Fruit fly (Drosophila melanogaster) whole organism: ENCODE data around the gene cmpy.

Source experiments
- EcR ChIP-seq, 2 experiments: fragments of >200 bp; optimal IDR thresholded peaks; 2 replicates each; lab custom pipeline; 2017; ENCODE audit warnings: missing biosample characterization in 2 of 2, missing genetic modification characterization in 2 of 2, missing genetic modification reagents in 2 of 2
- pan ChIP-seq: fragments of >200 bp; optimal IDR thresholded peaks from 2 replicates; lab custom pipeline; 2017
- psq ChIP-seq: fragments of >200 bp; optimal IDR thresholded peaks from 2 replicates; lab custom pipeline; 2017

DNA sequence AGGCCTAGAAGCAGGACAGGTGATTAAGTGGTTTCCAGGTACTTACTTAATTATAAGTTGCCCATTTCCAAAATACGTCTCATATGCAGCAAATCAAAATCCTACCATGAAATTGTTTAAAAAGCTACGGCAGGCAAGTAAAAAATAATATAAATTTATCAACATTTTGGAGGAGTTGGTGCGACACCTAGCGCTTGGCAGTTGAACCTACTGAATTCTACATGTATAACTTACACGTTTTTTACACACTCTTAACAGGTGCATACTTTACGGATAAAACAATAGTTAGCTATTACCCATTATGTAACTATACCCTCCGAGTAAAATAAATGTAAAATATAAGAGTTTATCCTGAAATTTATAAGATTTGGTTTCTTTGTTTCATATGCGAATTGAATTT, 7.6 kb downstream of the cmpy start:
- TF ChIP-seq EcR (GFP tag; optimal IDR thresholded peaks at IDR 0.05; lab: Kevin White, UChicago) (no peak), pan (lab: Kevin White, UChicago) (no peak), psq (lab: Kevin White, UChicago) (no peak)
